Fruit fly (Drosophila melanogaster): Measurements from ENCODE around the gene Cftr.

The Cftr gene

dm6 chr3R:24588829-24589638 lies 45.3 kb upstream of the Cftr start (continued):
- TF ChIP-seq CkIIα-i1 (GFP tag; IDR thresholded peaks at IDR 0.05) (no peak), oc (tag; optimal IDR thresholded peaks at IDR 0.05) (peak; percentile 24), kay (GFP tag; optimal IDR thresholded peaks at IDR 0.05) (no peak), CG10431 (GFP tag; optimal IDR thresholded peaks at IDR 0.05) (peak; percentile 20), CG2678 (tag; optimal IDR thresholded peaks at IDR 0.05) (peak; percentile 8), grau (tag; optimal IDR thresholded peaks at IDR 0.05) (peak; percentile 28), CG14014 (GFP tag; IDR thresholded peaks at IDR 0.05) (no peak), Meics (GFP tag; optimal IDR thresholded peaks at IDR 0.05) (peak; percentile 26), CG3726 (GFP tag; IDR thresholded peaks at IDR 0.05) (no peak), CG4707 (GFP tag; optimal IDR thresholded peaks at IDR 0.05) (no peak), esg (GFP tag; conservative IDR thresholded peaks at IDR 0.05) (no peak), CG3163 (GFP tag; optimal IDR thresholded peaks at IDR 0.05) (peak; percentile 91), Nf-YA (GFP tag; IDR thresholded peaks at IDR 0.05) (no peak), CG16863 (GFP tag; optimal IDR thresholded peaks at IDR 0.05) (no peak), Blimp-1 (GFP tag; optimal IDR thresholded peaks at IDR 0.05) (no peak), CG17802 (tag; optimal IDR thresholded peaks at IDR 0.05) (no peak), CG6689 (GFP tag; IDR thresholded peaks at IDR 0.05) (no peak), btn (GFP tag; optimal IDR thresholded peaks at IDR 0.05) (no peak), CG11695 (GFP tag; IDR thresholded peaks at IDR 0.05) (no peak), HmgZ (tag; optimal IDR thresholded peaks at IDR 0.05) (no peak), Taf1 (GFP tag; IDR thresholded peaks at IDR 0.05) (no peak), ara (GFP tag; IDR thresholded peaks at IDR 0.05) (no peak), trh (GFP tag; optimal IDR thresholded peaks at IDR 0.05) (no peak), nau (GFP tag; optimal IDR thresholded peaks at IDR 0.05) (peak; percentile 42), vfl (GFP tag; optimal IDR thresholded peaks at IDR 0.05) (no peak), Trl (optimal IDR thresholded peaks at IDR 0.05) (peak; percentile 67 to 71), Trl (GFP tag; optimal IDR thresholded peaks at IDR 0.05) (no peak), CG1603 (tag; optimal IDR thresholded peaks at IDR 0.05) (no peak), Dek (tag; optimal IDR thresholded peaks at IDR 0.05) (peak; percentile 10), run (tag; optimal IDR thresholded peaks at IDR 0.05) (no peak), sug (tag; optimal IDR thresholded peaks at IDR 0.05) (peak; percentile 36), disco-r (GFP tag; optimal IDR thresholded peaks at IDR 0.05) (no peak), sens (GFP tag) (peak; percentile 77), CG6254 (GFP tag; optimal IDR thresholded peaks at IDR 0.05) (no peak), CG3847 (GFP tag; IDR thresholded peaks at IDR 0.05) (no peak), Med (GFP tag) (peak; percentile 88), CG2875 (GFP tag; optimal IDR thresholded peaks at IDR 0.05) (peak; percentile 14), NC2β (GFP tag; optimal IDR thresholded peaks at IDR 0.05) (peak; percentile 29), sd (tag; optimal IDR thresholded peaks at IDR 0.05) (peak; percentile 73), Gug (GFP tag; IDR thresholded peaks at IDR 0.05) (no peak), gsb (GFP tag; IDR thresholded peaks at IDR 0.05) (no peak), CG7987 (GFP tag; optimal IDR thresholded peaks at IDR 0.05) (peak; percentile 8), Fer1 (GFP tag; optimal IDR thresholded peaks at IDR 0.05) (peak; percentile 35), kni (GFP tag; optimal IDR thresholded peaks at IDR 0.05) (peak; percentile 42), gro (GFP tag; optimal IDR thresholded peaks at IDR 0.05) (peak; percentile 43), Atf-2 (GFP tag; optimal IDR thresholded peaks at IDR 0.05) (no peak), Mad (GFP tag; optimal IDR thresholded peaks at IDR 0.05) (no peak), ewg (GFP tag; optimal IDR thresholded peaks at IDR 0.05) (no peak), CG13296 (GFP tag; optimal IDR thresholded peaks at IDR 0.05) (peak; percentile 22), lab (GFP tag; optimal IDR thresholded peaks at IDR 0.05) (peak; percentile 6)
